Worm (Caenorhabditis elegans) whole organism, L4/young adult: ENCODE results near the gene H12D21.6.

Source experiments
- dao-5 ChIP-seq: sonication (generic microtip); optimal IDR thresholded peaks from 2 replicates; lab custom pipeline; 2016; ENCODE audit warnings: missing genotype, missing genetic modification characterization, moderate library complexity, missing compliant biosample characterization
- him-1 ChIP-seq: sonication (generic microtip); optimal IDR thresholded peaks from 2 replicates; lab custom pipeline; 2016; ENCODE audit warnings: missing genotype, missing genetic modification reagents, missing genetic modification characterization, missing compliant biosample characterization

- TF ChIP-seq him-1 (tag; lab: Kevin White, UChicago) (no peak), dao-5 (tag; lab: Kevin White, UChicago) (no peak)
Measured at ce11 chrV:14945124-14945523, 47.5 kb upstream of the H12D21.6 start.
